Fruit fly (Drosophila melanogaster) whole organism, embryonic: ENCODE measurements around the gene lute.

Experiments used
- Ada2b ChIP-seq: fragments of 200-800 bp; sonication (Bioruptor generic); IDR thresholded peaks from 2 replicates; pipeline ENCODE4 v1.3.6; 2022; ENCODE audit warnings: missing biosample characterization, missing genetic modification characterization
- Blimp-1 ChIP-seq: fragments of 200-800 bp; sonication (Bioruptor generic); optimal IDR thresholded peaks from 3 replicates; lab custom pipeline; 2018; ENCODE audit warnings: missing biosample characterization, missing genetic modification characterization, mild to moderate bottlenecking, moderate library complexity, missing genetic modification reagents
- CG1024 ChIP-seq: fragments of 200-800 bp; sonication (Bioruptor generic); IDR thresholded peaks from 2 replicates; pipeline ENCODE4 v1.3.6; 2022; ENCODE audit warnings: missing biosample characterization, missing genetic modification characterization
- CG11093 ChIP-seq: fragments of 200-800 bp; sonication (Bioruptor generic); IDR thresholded peaks from 3 replicates; pipeline ENCODE4 v1.3.6; 2022; ENCODE audit warnings: missing biosample characterization, missing genetic modification characterization
- CG11504 ChIP-seq: fragments of 200-800 bp; sonication (Bioruptor generic); optimal IDR thresholded peaks from 3 replicates; lab custom pipeline; 2019; ENCODE audit warnings: missing biosample characterization, mild to moderate bottlenecking, missing genetic modification characterization, moderate library complexity
- CG11560 ChIP-seq: fragments of 200-800 bp; sonication (Bioruptor generic); IDR thresholded peaks from 3 replicates; pipeline ENCODE4 v1.3.6; 2022; ENCODE audit warnings: missing biosample characterization, missing genetic modification characterization
- CG12104 ChIP-seq: fragments of 200-800 bp; sonication (Bioruptor generic); optimal IDR thresholded peaks from 3 replicates; lab custom pipeline; 2016; ENCODE audit warnings: missing biosample characterization, missing genetic modification characterization
- CG13424 ChIP-seq: fragments of 200-800 bp; sonication (Bioruptor generic); optimal IDR thresholded peaks from 2 replicates; lab custom pipeline; 2019; ENCODE audit warnings: missing biosample characterization, mild to moderate bottlenecking, missing genetic modification characterization, moderate library complexity
- CG14441 ChIP-seq: fragments of 200-800 bp; sonication (Bioruptor generic); IDR thresholded peaks from 2 replicates; pipeline ENCODE4 v1.3.6; 2022; ENCODE audit warnings: missing biosample characterization, missing genetic modification characterization
- CG16813 ChIP-seq: fragments of 200-800 bp; sonication (Bioruptor generic); IDR thresholded peaks from 3 replicates; pipeline ENCODE4 v1.3.6; 2022; ENCODE audit warnings: missing biosample characterization, missing genetic modification characterization; ENCODE audit not compliant: partially characterized antibody
- CG17361 ChIP-seq: fragments of 200-800 bp; sonication (Bioruptor generic); IDR thresholded peaks from 3 replicates; pipeline ENCODE4 v1.3.6; 2022; ENCODE audit warnings: missing biosample characterization, missing genetic modification characterization
- CG17385 ChIP-seq: fragments of 200-800 bp; sonication (Bioruptor generic); optimal IDR thresholded peaks from 3 replicates; lab custom pipeline; 2018; ENCODE audit warnings: missing biosample characterization, mild to moderate bottlenecking, missing genetic modification characterization
- CG2678 ChIP-seq: fragments of 200-800 bp; sonication (Bioruptor generic); optimal IDR thresholded peaks from 3 replicates; lab custom pipeline; 2019; ENCODE audit warnings: missing biosample characterization, mild to moderate bottlenecking, missing genetic modification characterization, moderate library complexity
- CG2889 ChIP-seq: fragments of 200-800 bp; sonication (Bioruptor generic); IDR thresholded peaks from 3 replicates; pipeline ENCODE4 v1.3.6; 2022; ENCODE audit warnings: missing biosample characterization, missing genetic modification characterization
- CG30403 ChIP-seq: fragments of 200-800 bp; sonication (Bioruptor generic); optimal IDR thresholded peaks from 3 replicates; lab custom pipeline; 2016; ENCODE audit warnings: missing biosample characterization, missing genetic modification characterization
- CG31388 ChIP-seq: fragments of 200-800 bp; sonication (Bioruptor generic); optimal IDR thresholded peaks from 2 replicates; lab custom pipeline; 2016; ENCODE audit warnings: missing biosample characterization, missing genetic modification characterization
- CG31441 ChIP-seq: fragments of 200-800 bp; sonication (Bioruptor generic); IDR thresholded peaks from 2 replicates; pipeline ENCODE4 v1.3.6; 2022; ENCODE audit warnings: missing biosample characterization, missing genetic modification characterization
- CG3995 ChIP-seq: fragments of 200-800 bp; sonication (Bioruptor generic); optimal IDR thresholded peaks from 3 replicates; lab custom pipeline; 2016; ENCODE audit warnings: missing biosample characterization, missing genetic modification characterization
- CG4282 ChIP-seq: fragments of 200-800 bp; sonication (Bioruptor generic); optimal IDR thresholded peaks from 2 replicates; lab custom pipeline; 2016; ENCODE audit warnings: missing biosample characterization, missing genetic modification characterization
- CG6272 ChIP-seq: fragments of 200-800 bp; sonication (Bioruptor generic); IDR thresholded peaks from 2 replicates; pipeline ENCODE4 v1.3.6; 2022; ENCODE audit warnings: missing biosample characterization, missing genetic modification characterization
- CG6689 ChIP-seq: fragments of 200-800 bp; sonication (Bioruptor generic); IDR thresholded peaks from 2 replicates; pipeline ENCODE4 v1.3.6; 2022; ENCODE audit warnings: missing biosample characterization, missing genetic modification characterization
- CG7839 ChIP-seq: fragments of 200-800 bp; sonication (Bioruptor generic); optimal IDR thresholded peaks from 3 replicates; lab custom pipeline; 2018; ENCODE audit warnings: missing biosample characterization, mild to moderate bottlenecking, missing genetic modification characterization, moderate library complexity
- Dad ChIP-seq: fragments of 200-800 bp; sonication (Bioruptor generic); optimal IDR thresholded peaks from 3 replicates; lab custom pipeline; 2016; ENCODE audit warnings: missing biosample characterization, missing genetic modification characterization
- Oli ChIP-seq: fragments of 200-800 bp; sonication (Bioruptor generic); optimal IDR thresholded peaks from 2 replicates; lab custom pipeline; 2018; ENCODE audit warnings: missing biosample characterization, mild to moderate bottlenecking, missing genetic modification characterization, moderate library complexity
- Ptx1 ChIP-seq: fragments of 200-800 bp; sonication (Bioruptor generic); IDR thresholded peaks from 2 replicates; pipeline ENCODE4 v1.3.6; 2022; ENCODE audit warnings: missing biosample characterization, missing genetic modification characterization
- Xrp1 ChIP-seq: fragments of 200-800 bp; sonication (Bioruptor generic); IDR thresholded peaks from 2 replicates; pipeline ENCODE4 v1.3.6; 2022; ENCODE audit warnings: missing biosample characterization, missing genetic modification characterization
- al ChIP-seq: fragments of 200-800 bp; sonication (Bioruptor generic); IDR thresholded peaks from 2 replicates; pipeline ENCODE4 v1.3.6; 2022; ENCODE audit warnings: missing biosample characterization, missing genetic modification characterization
- amos ChIP-seq: fragments of 200-800 bp; sonication (Bioruptor generic); IDR thresholded peaks from 2 replicates; pipeline ENCODE4 v1.3.6; 2022; ENCODE audit warnings: missing biosample characterization, missing genetic modification characterization; ENCODE audit not compliant: partially characterized antibody
- chinmo ChIP-seq: fragments of 200-800 bp; sonication (Bioruptor generic); IDR thresholded peaks from 4 replicates; pipeline ENCODE4 v1.3.6; 2022; ENCODE audit warnings: missing biosample characterization, missing genetic modification characterization; ENCODE audit not compliant: partially characterized antibody
- dmrt99B ChIP-seq: fragments of 200-800 bp; sonication (Bioruptor generic); optimal IDR thresholded peaks from 2 replicates; lab custom pipeline; 2018; ENCODE audit warnings: missing biosample characterization, mild to moderate bottlenecking, missing genetic modification characterization, moderate library complexity
- dysf ChIP-seq: fragments of 200-800 bp; sonication (Bioruptor generic); IDR thresholded peaks from 3 replicates; pipeline ENCODE4 v1.3.6; 2022; ENCODE audit warnings: missing biosample characterization, missing genetic modification characterization
- esg ChIP-seq: fragments of 200-800 bp; sonication (Bioruptor generic); conservative IDR thresholded peaks from 2 replicates; pipeline ENCODE4 v1.3.6; 2022; ENCODE audit warnings: missing biosample characterization, missing genetic modification characterization
- eyg ChIP-seq: fragments of 200-800 bp; sonication (Bioruptor generic); optimal IDR thresholded peaks from 3 replicates; lab custom pipeline; 2016; ENCODE audit warnings: missing biosample characterization, missing genetic modification characterization
- fd96Cb ChIP-seq: fragments of 200-800 bp; sonication (Bioruptor generic); optimal IDR thresholded peaks from 2 replicates; lab custom pipeline; 2018; ENCODE audit warnings: missing biosample characterization, mild to moderate bottlenecking, missing genetic modification characterization, moderate library complexity
- hbn ChIP-seq: fragments of 200-800 bp; sonication (Bioruptor generic); IDR thresholded peaks from 2 replicates; pipeline ENCODE4 v1.3.6; 2022; ENCODE audit warnings: missing biosample characterization, missing genetic modification characterization; ENCODE audit not compliant: partially characterized antibody
- nmo ChIP-seq: fragments of 200-800 bp; sonication (Bioruptor generic); optimal IDR thresholded peaks from 2 replicates; lab custom pipeline; 2018; ENCODE audit warnings: missing biosample characterization, mild to moderate bottlenecking, missing genetic modification characterization, moderate library complexity
- pan ChIP-seq, 4 experiments: fragments of >200 bp in 3 of 4; fragments of 200-800 bp in 1 of 4; sonication (Bioruptor generic) in 1 of 4; optimal IDR thresholded peaks in 3 of 4; IDR thresholded peaks in 1 of 4; 2 replicates each; pipeline versions ENCODE4 v1.3.6 to Lab custom; 2017 to 2022; ENCODE audit warnings: missing biosample characterization in 2 of 4, missing genetic modification characterization in 2 of 4, mixed read lengths in 1 of 4
- phol ChIP-seq: fragments of 200-800 bp; sonication (Bioruptor generic); optimal IDR thresholded peaks from 3 replicates; lab custom pipeline; 2018; ENCODE audit warnings: missing biosample characterization, mild to moderate bottlenecking, missing genetic modification characterization, moderate library complexity
- ro ChIP-seq: fragments of 200-800 bp; sonication (Bioruptor generic); IDR thresholded peaks from 2 replicates; pipeline ENCODE4 v1.3.6; 2022; ENCODE audit warnings: missing biosample characterization, missing genetic modification characterization
- row ChIP-seq: fragments of 200-800 bp; sonication (Bioruptor generic); IDR thresholded peaks from 3 replicates; pipeline ENCODE4 v1.3.6; 2022; ENCODE audit warnings: missing biosample characterization, missing genetic modification characterization
- slbo ChIP-seq: fragments of 200-800 bp; sonication (Bioruptor generic); IDR thresholded peaks from 2 replicates; pipeline ENCODE4 v1.3.6; 2022; ENCODE audit warnings: missing biosample characterization, missing genetic modification characterization
- sr ChIP-seq: fragments of 200-800 bp; sonication (Bioruptor generic); IDR thresholded peaks from 3 replicates; pipeline ENCODE4 v1.3.6; 2022; ENCODE audit warnings: missing biosample characterization, missing genetic modification characterization
- ssp ChIP-seq: fragments of 200-800 bp; sonication (Bioruptor generic); IDR thresholded peaks from 2 replicates; pipeline ENCODE4 v1.3.6; 2022; ENCODE audit warnings: missing biosample characterization, missing genetic modification characterization
- tgo ChIP-seq: fragments of 200-800 bp; sonication (Bioruptor generic); IDR thresholded peaks from 3 replicates; pipeline ENCODE4 v1.3.6; 2022; ENCODE audit warnings: missing biosample characterization, missing genetic modification characterization
- tin ChIP-seq: fragments of 200-800 bp; sonication (Bioruptor generic); optimal IDR thresholded peaks from 3 replicates; lab custom pipeline; 2016; ENCODE audit warnings: missing biosample characterization, missing genetic modification characterization
- toy ChIP-seq: fragments of 200-800 bp; sonication (Bioruptor generic); IDR thresholded peaks from 2 replicates; pipeline ENCODE4 v1.3.6; 2022; ENCODE audit warnings: missing biosample characterization, missing genetic modification characterization
- ttk ChIP-seq: fragments of 200-800 bp; sonication (Bioruptor generic); IDR thresholded peaks from 2 replicates; pipeline ENCODE4 v2.1.2; 2022; ENCODE audit warnings: missing biosample characterization, missing genetic modification characterization
- twi ChIP-seq: fragments of 200-800 bp; optimal IDR thresholded peaks from 2 replicates; lab custom pipeline; 2019; ENCODE audit warnings: missing biosample characterization, mild to moderate bottlenecking, missing genetic modification characterization, moderate library complexity

The lute gene

DNA sequence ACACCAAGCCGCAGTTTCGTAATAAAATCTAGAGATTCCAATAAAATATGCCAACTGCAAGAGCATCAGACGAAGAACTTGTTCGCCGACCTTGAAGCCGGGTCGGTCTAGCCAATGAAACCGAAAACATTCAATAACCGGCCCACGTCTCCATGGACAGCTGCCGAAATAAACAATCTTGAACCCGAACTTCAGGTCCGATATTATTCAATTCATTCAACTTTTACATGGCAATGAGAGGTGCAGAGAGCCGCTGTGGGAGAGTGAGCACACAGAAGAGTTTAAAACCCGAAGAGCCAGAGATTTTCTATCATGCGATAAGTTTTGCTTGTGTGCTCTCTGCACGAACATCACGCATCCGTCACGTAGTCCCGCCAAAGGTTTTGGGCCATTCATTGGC, 2.2 kb upstream of the lute start (continued):
- TF ChIP-seq CG16813 (GFP tag; lab: Robert Waterston, UW) (no peak), Dad (no peak), ssp (no peak), CG4282 (no peak), CG6272 (GFP tag; lab: Robert Waterston, UW) (no peak), chinmo (GFP tag; lab: Robert Waterston, UW) (peak; percentile 92), CG13424 (tag; lab: Kevin White, UChicago) (no peak), slbo (no peak)
- TF ChIP-seq, all 482 proteins: peak for 13

DNA sequence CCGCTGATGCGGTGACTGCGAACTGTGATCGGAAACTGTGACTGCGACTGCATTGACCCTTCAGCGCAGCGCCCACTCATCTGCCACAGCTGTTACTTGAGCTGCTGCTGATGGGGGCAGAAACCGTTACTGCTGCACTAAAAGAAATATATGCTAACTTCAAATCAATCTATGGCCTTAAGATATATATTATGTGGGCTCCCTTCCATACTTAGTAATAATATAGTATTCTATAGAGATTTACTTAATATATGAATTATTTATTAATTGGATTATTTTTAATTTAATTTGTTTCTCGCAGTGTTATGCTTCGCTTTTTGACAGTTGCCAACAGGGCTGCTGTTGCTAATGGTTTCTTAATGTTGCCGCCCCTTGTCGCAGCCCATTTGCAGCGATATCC, 693 bp upstream of the lute start:
- peak; percentile 43; the same call in 1 of the 3 replicates for TF ChIP-seq CG17361 (GFP tag; lab: Robert Waterston, UW)
- TF ChIP-seq Ada2b = peak; percentile 17; the same call in 1 of the 2 replicates
- 0 out of 2 replicates have a peak, but pooled peaks have one; percentile 6 for TF ChIP-seq al (GFP tag; lab: Robert Waterston, UW)
- no peak for TF ChIP-seq pan (optimal IDR thresholded peaks at IDR 0.05; lab: Kevin White, UChicago)
- no peak for TF ChIP-seq pan (GFP tag; optimal IDR thresholded peaks at IDR 0.05 in 1 of 2, IDR thresholded peaks at IDR 0.05 in 1 of 2)
- TF ChIP-seq CG31388 (GFP tag; lab: Kevin White, UChicago) = no peak
- peak; percentile 10 for TF ChIP-seq fd96Cb (tag; lab: Kevin White, UChicago)
- TF ChIP-seq slbo = peak; percentile 37; the same call in 1 of the 2 replicates
- TF ChIP-seq phol (tag; lab: Kevin White, UChicago) = peak; percentile 26
- TF ChIP-seq tin (GFP tag; lab: Kevin White, UChicago) = peak; percentile 6
- peak; percentile 22; the same call in 1 of the 3 replicates for TF ChIP-seq sr (GFP tag; lab: Robert Waterston, UW)
- TF ChIP-seq toy (GFP tag; lab: Robert Waterston, UW) = no peak
- no peak for TF ChIP-seq CG11093 (GFP tag; lab: Robert Waterston, UW)
- TF ChIP-seq CG11504 = peak; percentile 48
- 0 out of 2 replicates have a peak, but pooled peaks have one; percentile 19 for TF ChIP-seq ro (GFP tag; lab: Robert Waterston, UW)
- peak; percentile 23; the same call in 1 of the 2 replicates for TF ChIP-seq CG14441
- peak; percentile 47; the same call in 1 of the 3 replicates for TF ChIP-seq tgo
- TF ChIP-seq dmrt99B (tag; lab: Kevin White, UChicago) = peak; percentile 37
- peak; percentile 36 for TF ChIP-seq CG6689 (GFP tag; lab: Robert Waterston, UW)
- TF ChIP-seq Ptx1 = 0 out of 2 replicates have a peak, but pooled peaks have one; percentile 31
- 0 out of 3 replicates have a peak, but pooled peaks have one; percentile 5 for TF ChIP-seq CG11560
- TF ChIP-seq CG2678 (tag; lab: Kevin White, UChicago) = peak; percentile 4
- TF ChIP-seq Blimp-1 (GFP tag; lab: Kevin White, UChicago) = peak; percentile 0
- peak; percentile 51 for TF ChIP-seq esg (GFP tag; lab: Robert Waterston, UW)
- peak; percentile 46; the same call in 2 of the 3 replicates for TF ChIP-seq dysf (GFP tag; lab: Robert Waterston, UW)
- no peak for TF ChIP-seq hbn (GFP tag; lab: Robert Waterston, UW)
- peak; percentile 35 for TF ChIP-seq CG7839 (tag; lab: Kevin White, UChicago)
- TF ChIP-seq CG2889 (GFP tag; lab: Robert Waterston, UW) = no peak
- no peak for TF ChIP-seq CG17385 (GFP tag; lab: Kevin White, UChicago)
- TF ChIP-seq CG1024 = peak; percentile 19; the same call in 1 of the 2 replicates
- peak; percentile 90 for TF ChIP-seq CG3995 (GFP tag; lab: Kevin White, UChicago)
- TF ChIP-seq nmo (GFP tag; lab: Kevin White, UChicago) = peak; percentile 23
- peak; percentile 32 for TF ChIP-seq CG30403 (GFP tag; lab: Kevin White, UChicago)
- TF ChIP-seq eyg = no peak
- no peak for TF ChIP-seq amos (GFP tag; lab: Robert Waterston, UW)
- TF ChIP-seq CG31441 (GFP tag; lab: Robert Waterston, UW) = peak; percentile 34; the same call in 1 of the 2 replicates
- TF ChIP-seq ttk (GFP tag; lab: Robert Waterston, UW) = 0 out of 2 replicates have a peak, but pooled peaks have one; percentile 32
- TF ChIP-seq ssp = 0 out of 2 replicates have a peak, but pooled peaks have one; percentile 21
- peak; percentile 45 for TF ChIP-seq Xrp1 (GFP tag; lab: Robert Waterston, UW)
- peak; percentile 22 for TF ChIP-seq Oli (tag; lab: Kevin White, UChicago)
- TF ChIP-seq twi (tag; lab: Kevin White, UChicago) = no peak
- TF ChIP-seq CG12104 (GFP tag; lab: Kevin White, UChicago) = no peak
- TF ChIP-seq row = peak; percentile 44; the same call in 1 of the 3 replicates
